Fruit fly (Drosophila melanogaster) whole organism, embryonic: ENCODE data around the gene CG31793.
A peak's percentile ranks its signal among the peaks of the same experiment; 100 is the strongest.

Source experiments
- Antp ChIP-seq: fragments of 200-800 bp; sonication (Bioruptor generic); optimal IDR thresholded peaks from 3 replicates; lab custom pipeline; 2016; ENCODE audit warnings: missing biosample characterization, missing genetic modification characterization
- BEAF-32 ChIP-seq: fragments of 200-800 bp; sonication (Bioruptor generic); optimal IDR thresholded peaks from 3 replicates; lab custom pipeline; 2017; ENCODE audit warnings: missing biosample characterization, missing genetic modification characterization, mild to moderate bottlenecking, moderate library complexity, missing genetic modification reagents
- C15 ChIP-seq: fragments of 200-800 bp; sonication (Bioruptor generic); IDR thresholded peaks from 3 replicates; pipeline ENCODE4 v1.3.6; 2022; ENCODE audit warnings: missing biosample characterization, missing genetic modification characterization
- CG10209 ChIP-seq: fragments of 200-800 bp; sonication (Bioruptor generic); optimal IDR thresholded peaks from 3 replicates; lab custom pipeline; 2017; ENCODE audit warnings: missing biosample characterization, mild to moderate bottlenecking, missing genetic modification characterization, missing genetic modification reagents
- CG10959 ChIP-seq: fragments of 200-800 bp; sonication (Bioruptor generic); IDR thresholded peaks from 2 replicates; pipeline ENCODE4 v1.3.6; 2022; ENCODE audit warnings: missing biosample characterization, missing genetic modification characterization
- CG12219 ChIP-seq: fragments of 200-800 bp; sonication (Bioruptor generic); optimal IDR thresholded peaks from 3 replicates; lab custom pipeline; 2018; ENCODE audit warnings: missing biosample characterization, mild to moderate bottlenecking, missing genetic modification characterization
- CG13424 ChIP-seq: fragments of 200-800 bp; sonication (Bioruptor generic); optimal IDR thresholded peaks from 2 replicates; lab custom pipeline; 2019; ENCODE audit warnings: missing biosample characterization, mild to moderate bottlenecking, missing genetic modification characterization, moderate library complexity
- CG13775 ChIP-seq: fragments of 200-800 bp; sonication (Bioruptor generic); optimal IDR thresholded peaks from 3 replicates; lab custom pipeline; 2017; ENCODE audit warnings: missing biosample characterization, mild to moderate bottlenecking, missing genetic modification characterization
- CG18011 ChIP-seq: fragments of 200-800 bp; sonication (Bioruptor generic); optimal IDR thresholded peaks from 2 replicates; lab custom pipeline; 2017; ENCODE audit warnings: missing biosample characterization, missing genetic modification characterization, mild to moderate bottlenecking, moderate library complexity, missing genotype
- CG34376 ChIP-seq: fragments of 200-800 bp; sonication (Bioruptor generic); optimal IDR thresholded peaks from 2 replicates; lab custom pipeline; 2018; ENCODE audit warnings: missing biosample characterization, mild to moderate bottlenecking, missing genetic modification characterization
- CG4328 ChIP-seq: fragments of 200-800 bp; sonication (Bioruptor generic); optimal IDR thresholded peaks from 3 replicates; lab custom pipeline; 2017; ENCODE audit warnings: missing biosample characterization, missing genetic modification reagents, missing genetic modification characterization
- CG43689 ChIP-seq: fragments of 200-800 bp; sonication (Bioruptor generic); IDR thresholded peaks from 2 replicates; pipeline ENCODE4 v1.3.6; 2022; ENCODE audit warnings: missing biosample characterization, missing genetic modification characterization
- CG4424 ChIP-seq: fragments of 200-800 bp; sonication (Bioruptor generic); optimal IDR thresholded peaks from 3 replicates; lab custom pipeline; 2016; ENCODE audit warnings: missing biosample characterization, missing genetic modification characterization
- CG5245 ChIP-seq: fragments of 200-800 bp; sonication (Bioruptor generic); optimal IDR thresholded peaks from 3 replicates; lab custom pipeline; 2016; ENCODE audit warnings: missing biosample characterization, missing genetic modification characterization
- CG7372 ChIP-seq: fragments of 200-800 bp; sonication (Bioruptor generic); IDR thresholded peaks from 2 replicates; pipeline ENCODE4 v1.3.6; 2022; ENCODE audit warnings: missing biosample characterization, missing genetic modification characterization
- CG7839 ChIP-seq: fragments of 200-800 bp; sonication (Bioruptor generic); optimal IDR thresholded peaks from 3 replicates; lab custom pipeline; 2018; ENCODE audit warnings: missing biosample characterization, mild to moderate bottlenecking, missing genetic modification characterization, moderate library complexity
- CG8281 ChIP-seq: fragments of 200-800 bp; sonication (Bioruptor generic); optimal IDR thresholded peaks from 2 replicates; lab custom pipeline; 2018; ENCODE audit warnings: missing biosample characterization, mild to moderate bottlenecking, missing genetic modification characterization, moderate library complexity
- CG8290 ChIP-seq, 3 experiments: fragments of 200-800 bp; sonication (Bioruptor generic); optimal IDR thresholded peaks; 2 replicates each; lab custom pipeline; 2016 to 2019; ENCODE audit warnings: missing biosample characterization in 3 of 3, missing genetic modification characterization in 3 of 3, mild to moderate bottlenecking in 2 of 3, moderate library complexity in 1 of 3
- CG8924 ChIP-seq: fragments of 200-800 bp; optimal IDR thresholded peaks from 3 replicates; lab custom pipeline; 2019; ENCODE audit warnings: missing biosample characterization, mild to moderate bottlenecking, missing genetic modification characterization, moderate library complexity
- CG9215 ChIP-seq: fragments of 200-800 bp; sonication (Bioruptor generic); IDR thresholded peaks from 2 replicates; pipeline ENCODE4 v1.3.6; 2022; ENCODE audit warnings: missing biosample characterization, missing genetic modification characterization
- Fer1 ChIP-seq: fragments of 200-800 bp; sonication (Bioruptor generic); optimal IDR thresholded peaks from 2 replicates; lab custom pipeline; 2017; ENCODE audit warnings: missing biosample characterization, mild to moderate bottlenecking, missing genetic modification characterization
- H15 ChIP-seq: fragments of 200-800 bp; sonication (Bioruptor generic); IDR thresholded peaks from 3 replicates; pipeline ENCODE4 v1.3.6; 2022; ENCODE audit warnings: missing biosample characterization, missing genetic modification characterization
- Oaz ChIP-seq: fragments of 200-800 bp; sonication (Bioruptor generic); IDR thresholded peaks from 2 replicates; pipeline ENCODE4 v1.3.6; 2022; ENCODE audit warnings: missing biosample characterization, missing genetic modification characterization
- Scr ChIP-seq: fragments of 200-800 bp; sonication (Bioruptor generic); IDR thresholded peaks from 2 replicates; pipeline ENCODE4 v1.3.6; 2022; ENCODE audit warnings: missing biosample characterization, missing genetic modification characterization; ENCODE audit not compliant: partially characterized antibody
- Sox102F ChIP-seq: fragments of 200-800 bp; sonication (Bioruptor generic); optimal IDR thresholded peaks from 2 replicates; lab custom pipeline; 2018; ENCODE audit warnings: missing biosample characterization, mild to moderate bottlenecking, missing genetic modification characterization, moderate library complexity
- Taf1 ChIP-seq: fragments of 200-800 bp; sonication (Bioruptor generic); IDR thresholded peaks from 2 replicates; pipeline ENCODE4 v1.3.6; 2022; ENCODE audit warnings: missing biosample characterization, missing genetic modification characterization
- Vsx1 ChIP-seq: fragments of 200-800 bp; sonication (Bioruptor generic); optimal IDR thresholded peaks from 2 replicates; lab custom pipeline; 2017; ENCODE audit warnings: missing biosample characterization, mild to moderate bottlenecking, missing genetic modification characterization, missing genetic modification reagents
- Xrp1 ChIP-seq: fragments of 200-800 bp; sonication (Bioruptor generic); IDR thresholded peaks from 2 replicates; pipeline ENCODE4 v1.3.6; 2022; ENCODE audit warnings: missing biosample characterization, missing genetic modification characterization
- cas ChIP-seq: fragments of 200-800 bp; sonication (Bioruptor generic); IDR thresholded peaks from 2 replicates; pipeline ENCODE4 v1.3.6; 2022; ENCODE audit warnings: missing biosample characterization, missing genetic modification characterization
- ci ChIP-seq: fragments of 200-800 bp; sonication (Bioruptor generic); IDR thresholded peaks from 3 replicates; pipeline ENCODE4 v1.3.6; 2022; ENCODE audit warnings: missing biosample characterization, missing genetic modification characterization
- dmrt11E ChIP-seq: fragments of 200-800 bp; sonication (Bioruptor generic); optimal IDR thresholded peaks from 3 replicates; lab custom pipeline; 2018; ENCODE audit warnings: missing biosample characterization, mild to moderate bottlenecking, missing genetic modification characterization, moderate library complexity
- emc ChIP-seq: fragments of 200-800 bp; sonication (Bioruptor generic); optimal IDR thresholded peaks from 2 replicates; lab custom pipeline; 2016; ENCODE audit warnings: missing biosample characterization, missing genetic modification characterization
- eyg ChIP-seq: fragments of 200-800 bp; sonication (Bioruptor generic); optimal IDR thresholded peaks from 3 replicates; lab custom pipeline; 2016; ENCODE audit warnings: missing biosample characterization, missing genetic modification characterization
- grau ChIP-seq: fragments of 200-800 bp; optimal IDR thresholded peaks from 3 replicates; lab custom pipeline; 2019; ENCODE audit warnings: missing biosample characterization, mild to moderate bottlenecking, missing genetic modification characterization, moderate library complexity
- hb ChIP-seq: fragments of 200-800 bp; sonication (Bioruptor generic); IDR thresholded peaks from 3 replicates; pipeline ENCODE4 v1.3.6; 2022; ENCODE audit warnings: missing biosample characterization, missing genetic modification characterization; ENCODE audit not compliant: partially characterized antibody
- knrl ChIP-seq: fragments of 200-800 bp; sonication (Bioruptor generic); IDR thresholded peaks from 3 replicates; pipeline ENCODE4 v1.3.6; 2022; ENCODE audit warnings: missing biosample characterization, missing genetic modification characterization; ENCODE audit not compliant: partially characterized antibody
- lab ChIP-seq: fragments of 200-800 bp; sonication (Bioruptor generic); optimal IDR thresholded peaks from 3 replicates; lab custom pipeline; 2017; ENCODE audit warnings: missing biosample characterization, missing genetic modification characterization, mild to moderate bottlenecking, moderate library complexity, missing genetic modification reagents
- mirr ChIP-seq: fragments of 200-800 bp; sonication (Bioruptor generic); optimal IDR thresholded peaks from 3 replicates; lab custom pipeline; 2018; ENCODE audit warnings: missing biosample characterization, mild to moderate bottlenecking, missing genetic modification characterization
- phol ChIP-seq: fragments of 200-800 bp; sonication (Bioruptor generic); optimal IDR thresholded peaks from 3 replicates; lab custom pipeline; 2018; ENCODE audit warnings: missing biosample characterization, mild to moderate bottlenecking, missing genetic modification characterization, moderate library complexity
- prd ChIP-seq, 3 experiments: fragments of >200 bp in 2 of 3; fragments of 200-800 bp in 1 of 3; sonication (Bioruptor generic) in 1 of 3; optimal IDR thresholded peaks in 2 of 3; IDR thresholded peaks in 1 of 3; 2 replicates in 2 of 3; 3 replicates in 1 of 3; pipeline versions ENCODE4 v1.3.6 to Lab custom; 2017 to 2022; ENCODE audit warnings: missing biosample characterization in 1 of 3, missing genetic modification characterization in 1 of 3
- so ChIP-seq: fragments of 200-800 bp; sonication (Bioruptor generic); IDR thresholded peaks from 3 replicates; pipeline ENCODE4 v1.3.6; 2022; ENCODE audit warnings: missing biosample characterization, missing genetic modification characterization
- ssp ChIP-seq: fragments of 200-800 bp; sonication (Bioruptor generic); IDR thresholded peaks from 2 replicates; pipeline ENCODE4 v1.3.6; 2022; ENCODE audit warnings: missing biosample characterization, missing genetic modification characterization
- toy ChIP-seq: fragments of 200-800 bp; sonication (Bioruptor generic); IDR thresholded peaks from 2 replicates; pipeline ENCODE4 v1.3.6; 2022; ENCODE audit warnings: missing biosample characterization, missing genetic modification characterization
- trem ChIP-seq: fragments of 200-800 bp; optimal IDR thresholded peaks from 3 replicates; lab custom pipeline; 2019; ENCODE audit warnings: missing biosample characterization, mild to moderate bottlenecking, missing genetic modification characterization, moderate library complexity
- vvl ChIP-seq: fragments of 200-800 bp; sonication (Bioruptor generic); IDR thresholded peaks from 2 replicates; pipeline ENCODE4 v1.3.6; 2022; ENCODE audit warnings: missing biosample characterization, missing genetic modification characterization
- zen ChIP-seq: fragments of 200-800 bp; sonication (Bioruptor generic); optimal IDR thresholded peaks from 3 replicates; lab custom pipeline; 2018; ENCODE audit warnings: missing biosample characterization, mild to moderate bottlenecking, missing genetic modification characterization, moderate library complexity
- zfh1 ChIP-seq: fragments of 200-800 bp; sonication (Bioruptor generic); IDR thresholded peaks from 3 replicates; pipeline ENCODE4 v1.3.6; 2022; ENCODE audit warnings: missing biosample characterization, missing genetic modification characterization

The CG31793 gene

dm6 chr2L:18957142-18957674 is 46.0 kb upstream of the CG31793 start, which contains the start of gene Bhmt (continued):
- TF ChIP-seq zfh1 (peak; percentile 65; the same call in 2 of the 3 replicates), CG13424 (peak; percentile 58), trem (peak; percentile 33), CG7839 (tag; lab: Kevin White, UChicago) (peak; percentile 84), CG12219 (GFP tag; lab: Kevin White, UChicago) (peak; percentile 14), CG8290 (GFP tag; optimal IDR thresholded peaks at IDR 0.05; lab: Kevin White, UChicago) (no peak), CG8290 (tag; optimal IDR thresholded peaks at IDR 0.05; lab: Kevin White, UChicago) (peak in 1 of 2 experiments; percentile 2), CG8281 (tag; lab: Kevin White, UChicago) (peak; percentile 47), Sox102F (GFP tag; lab: Kevin White, UChicago) (peak; percentile 62), so (GFP tag; lab: Robert Waterston, UW) (peak; percentile 39; the same call in 1 of the 3 replicates), CG7372 (GFP tag; lab: Robert Waterston, UW) (peak; percentile 40; the same call in 1 of the 2 replicates), toy (GFP tag; lab: Robert Waterston, UW) (peak; percentile 40; the same call in 1 of the 2 replicates), Taf1 (GFP tag; lab: Robert Waterston, UW) (peak; percentile 33; the same call in 1 of the 2 replicates), CG18011 (peak; percentile 27), CG4424 (peak; percentile 45), eyg (GFP tag; lab: Kevin White, UChicago) (no peak), Xrp1 (GFP tag; lab: Robert Waterston, UW) (peak; percentile 70), CG10209 (peak; percentile 54), H15 (GFP tag; lab: Robert Waterston, UW) (peak; percentile 52; the same call in 1 of the 3 replicates), dmrt11E (peak; percentile 9), CG8924 (peak; percentile 74), zen (peak; percentile 10), hb (GFP tag; lab: Robert Waterston, UW) (no peak), Oaz (GFP tag; lab: Robert Waterston, UW) (no peak), C15 (0 out of 3 replicates have a peak, but pooled peaks have one; percentile 48), CG4328 (GFP tag; lab: Kevin White, UChicago) (peak; percentile 0), emc (no peak), Vsx1 (GFP tag; lab: Kevin White, UChicago) (peak; percentile 35), lab (GFP tag; lab: Kevin White, UChicago) (peak; percentile 89)

DNA sequence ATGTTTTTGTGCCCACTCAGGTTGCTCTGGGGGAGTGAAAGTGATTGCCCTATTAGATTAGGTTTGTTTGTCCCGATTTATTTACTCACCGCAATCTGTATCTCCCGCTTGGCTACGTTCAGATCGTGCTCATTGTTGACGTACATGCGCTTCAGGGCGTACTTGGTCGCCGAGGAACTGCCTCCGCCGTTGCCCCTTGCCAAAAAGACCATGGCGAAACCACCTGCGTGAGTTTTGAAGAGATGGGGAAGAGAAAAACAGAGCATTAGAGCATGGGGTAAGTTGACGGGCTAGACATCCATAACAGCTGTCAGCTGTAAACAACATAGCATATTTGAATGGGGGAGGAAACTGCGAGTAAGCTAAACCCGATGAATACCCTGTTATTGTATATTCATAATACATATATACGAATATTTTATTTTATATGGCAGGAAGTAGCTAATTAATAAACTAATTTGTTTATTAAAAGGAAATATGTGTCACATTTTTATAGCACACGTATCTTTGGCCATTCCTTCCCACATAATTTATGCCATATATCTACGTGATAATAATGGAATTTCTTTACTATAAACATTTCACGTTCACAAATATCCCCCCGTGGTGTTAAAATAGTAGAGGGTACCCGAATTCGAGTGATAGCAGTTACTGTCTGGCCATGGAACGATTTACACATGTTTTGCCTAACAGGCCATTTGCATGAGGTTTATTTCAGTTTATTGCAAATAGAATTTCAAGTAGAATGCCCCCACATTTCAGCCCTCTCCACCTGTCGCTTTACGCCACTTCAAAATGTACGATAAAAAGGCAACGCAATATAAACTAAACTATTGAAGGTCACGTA is 37.6 kb upstream of the CG31793 start:
- no peak for TF ChIP-seq CG5245
- TF ChIP-seq Antp = no peak
- TF ChIP-seq mirr = peak; percentile 84
- TF ChIP-seq CG9215 = peak; percentile 5; the same call in 1 of the 2 replicates
- no peak for TF ChIP-seq CG10959 (GFP tag; lab: Robert Waterston, UW)
- 0 out of 3 replicates have a peak, but pooled peaks have one; percentile 36 for TF ChIP-seq ci (GFP tag; lab: Robert Waterston, UW)
- TF ChIP-seq cas (GFP tag; lab: Robert Waterston, UW) = no peak
- 0 out of 2 replicates have a peak, but pooled peaks have one; percentile 44 for TF ChIP-seq vvl
- TF ChIP-seq prd (optimal IDR thresholded peaks at IDR 0.05; lab: Kevin White, UChicago) = no peak
- peak; percentile 33; the same call in 1 of the 3 replicates for TF ChIP-seq prd (GFP tag; IDR thresholded peaks at IDR 0.05; lab: Robert Waterston, UW)
- TF ChIP-seq BEAF-32 (GFP tag; lab: Kevin White, UChicago) = no peak
- no peak; the same call in 1 of the 2 replicates for TF ChIP-seq CG43689
- TF ChIP-seq CG13775 (GFP tag; lab: Kevin White, UChicago) = peak; percentile 22
- no peak for TF ChIP-seq ssp (GFP tag; lab: Robert Waterston, UW)
- TF ChIP-seq Fer1 = peak; percentile 54
- no peak for TF ChIP-seq Scr
- TF ChIP-seq CG34376 (GFP tag; lab: Kevin White, UChicago) = no peak
- peak; percentile 53 for TF ChIP-seq grau
- TF ChIP-seq phol (tag; lab: Kevin White, UChicago) = peak; percentile 37
- no peak for TF ChIP-seq knrl
